Worm (Caenorhabditis elegans) whole organism, early embryonic: Measurements from ENCODE around the gene C49F8.1.

Source experiments
- B0310.2 ChIP-seq: sonication (generic microtip); optimal IDR thresholded peaks from 2 replicates; lab custom pipeline; 2016; ENCODE audit warnings: mild to moderate bottlenecking, missing genetic modification characterization, missing compliant biosample characterization
- ama-1 ChIP-seq: fragments of 150-350 bp; optimal IDR thresholded peaks from 2 replicates; lab custom pipeline; 2014
- ets-7 ChIP-seq: sonication (generic microtip); optimal IDR thresholded peaks from 2 replicates; lab custom pipeline; 2016; ENCODE audit warnings: missing genotype, missing genetic modification characterization, missing compliant biosample characterization
- flt-1 ChIP-seq: fragments of 200-800 bp; sonication (Bioruptor generic); IDR thresholded peaks from 2 replicates; pipeline ENCODE4 v1.3.6; 2022; ENCODE audit warnings: missing genetic modification characterization, missing compliant biosample characterization
- hmbx-1 ChIP-seq: sonication (generic microtip); optimal IDR thresholded peaks from 2 replicates; lab custom pipeline; 2016; ENCODE audit warnings: mild to moderate bottlenecking, missing genetic modification characterization, missing compliant biosample characterization
- sea-1 ChIP-seq: fragments of 200-800 bp; sonication (Bioruptor generic); conservative IDR thresholded peaks from 2 replicates; pipeline ENCODE4 v1.3.6; 2022; ENCODE audit warnings: missing genetic modification characterization, missing compliant biosample characterization

DNA sequence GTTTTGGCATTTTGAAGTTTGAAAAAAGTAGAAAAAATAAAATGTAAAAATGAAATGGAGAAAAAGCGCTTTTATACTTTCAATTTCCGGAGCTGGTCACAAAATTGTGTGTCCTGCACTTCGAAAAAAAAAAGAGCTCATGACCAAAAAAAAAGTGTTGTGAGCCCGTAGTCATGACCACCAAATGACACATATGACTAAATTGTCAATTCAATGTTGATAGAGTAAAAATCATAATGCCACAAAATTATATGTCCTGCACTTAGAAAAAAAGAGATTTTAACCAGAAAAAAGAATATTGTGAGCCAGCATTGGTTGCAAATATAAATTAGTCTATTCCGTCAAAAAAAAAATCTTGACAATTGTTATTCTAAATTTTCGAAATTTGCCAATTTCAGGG lies 34.4 kb upstream of the C49F8.1 start, which contains the start of gene F02C12.2:
- TF ChIP-seq ama-1 (lab: Kevin White, UChicago) (no peak), hmbx-1 (tag; lab: Kevin White, UChicago) (no peak), sea-1 (GFP tag; lab: Robert Waterston, UW) (no peak), flt-1 (GFP tag; lab: Robert Waterston, UW) (no peak), ets-7 (tag; lab: Kevin White, UChicago) (no peak), B0310.2 (no peak)
